Fruit fly (Drosophila melanogaster) whole organism, embryonic: ENCODE data around the gene CaBP1.
A peak's percentile ranks its signal among the peaks of the same experiment; 100 is the strongest.

Experiments used
- Antp ChIP-seq: fragments of 200-800 bp; sonication (Bioruptor generic); optimal IDR thresholded peaks from 3 replicates; lab custom pipeline; 2016; ENCODE audit warnings: missing biosample characterization, missing genetic modification characterization
- Atf3 ChIP-seq: fragments of 200-800 bp; sonication (Bioruptor generic); optimal IDR thresholded peaks from 3 replicates; lab custom pipeline; 2016; ENCODE audit warnings: missing biosample characterization, missing genetic modification characterization
- B-H1 ChIP-seq: fragments of 200-800 bp; sonication (Bioruptor generic); IDR thresholded peaks from 3 replicates; pipeline ENCODE4 v1.3.6; 2022; ENCODE audit warnings: missing biosample characterization, missing genetic modification characterization
- B-H2 ChIP-seq: fragments of 200-800 bp; sonication (Bioruptor generic); optimal IDR thresholded peaks from 2 replicates; lab custom pipeline; 2018; ENCODE audit warnings: missing biosample characterization, mild to moderate bottlenecking, missing genetic modification characterization
- Bgb ChIP-seq: fragments of 200-800 bp; sonication (Bioruptor generic); IDR thresholded peaks from 2 replicates; pipeline ENCODE4 v1.3.6; 2022; ENCODE audit warnings: missing biosample characterization, missing genetic modification characterization; ENCODE audit not compliant: partially characterized antibody
- CG10267 ChIP-seq: fragments of 200-800 bp; sonication (Bioruptor generic); optimal IDR thresholded peaks from 2 replicates; lab custom pipeline; 2018; ENCODE audit warnings: missing biosample characterization, mild to moderate bottlenecking, missing genetic modification characterization, moderate library complexity
- CG10543 ChIP-seq: fragments of 200-800 bp; sonication (Bioruptor generic); optimal IDR thresholded peaks from 3 replicates; lab custom pipeline; 2017; ENCODE audit warnings: missing biosample characterization, mild to moderate bottlenecking, missing genetic modification characterization, moderate library complexity
- CG12391 ChIP-seq: fragments of 200-800 bp; sonication (Bioruptor generic); optimal IDR thresholded peaks from 3 replicates; lab custom pipeline; 2018; ENCODE audit warnings: missing biosample characterization, mild to moderate bottlenecking, missing genetic modification characterization, moderate library complexity
- CG12659 ChIP-seq: fragments of 200-800 bp; sonication (Bioruptor generic); optimal IDR thresholded peaks from 3 replicates; lab custom pipeline; 2017; ENCODE audit warnings: mild to moderate bottlenecking, missing biosample characterization, missing genetic modification reagents, missing genetic modification characterization
- CG13424 ChIP-seq: fragments of 200-800 bp; sonication (Bioruptor generic); optimal IDR thresholded peaks from 2 replicates; lab custom pipeline; 2019; ENCODE audit warnings: missing biosample characterization, mild to moderate bottlenecking, missing genetic modification characterization, moderate library complexity
- CG14014 ChIP-seq: fragments of 200-800 bp; sonication (Bioruptor generic); IDR thresholded peaks from 2 replicates; pipeline ENCODE4 v1.3.6; 2022; ENCODE audit warnings: missing biosample characterization, missing genetic modification characterization
- CG14441 ChIP-seq: fragments of 200-800 bp; sonication (Bioruptor generic); IDR thresholded peaks from 2 replicates; pipeline ENCODE4 v1.3.6; 2022; ENCODE audit warnings: missing biosample characterization, missing genetic modification characterization
- CG15601 ChIP-seq: fragments of 200-800 bp; sonication (Bioruptor generic); optimal IDR thresholded peaks from 3 replicates; lab custom pipeline; 2019; ENCODE audit warnings: missing biosample characterization, mild to moderate bottlenecking, missing genetic modification characterization, moderate library complexity
- CG16779 ChIP-seq: fragments of 200-800 bp; sonication (Bioruptor generic); IDR thresholded peaks from 2 replicates; pipeline ENCODE4 v1.3.6; 2022; ENCODE audit warnings: missing biosample characterization, missing genetic modification characterization
- CG2202 ChIP-seq: fragments of 200-800 bp; sonication (Bioruptor generic); optimal IDR thresholded peaks from 2 replicates; lab custom pipeline; 2018; ENCODE audit warnings: missing biosample characterization, mild to moderate bottlenecking, missing genetic modification characterization
- CG2712 ChIP-seq: fragments of 200-800 bp; optimal IDR thresholded peaks from 3 replicates; lab custom pipeline; 2019; ENCODE audit warnings: missing biosample characterization, mild to moderate bottlenecking, missing genetic modification characterization, moderate library complexity
- CG6791 ChIP-seq: fragments of 200-800 bp; sonication (Bioruptor generic); IDR thresholded peaks from 3 replicates; pipeline ENCODE4 v1.3.6; 2022; ENCODE audit warnings: missing biosample characterization, missing genetic modification characterization; ENCODE audit not compliant: partially characterized antibody
- CG6854 ChIP-seq: fragments of 200-800 bp; sonication (Bioruptor generic); optimal IDR thresholded peaks from 3 replicates; lab custom pipeline; 2017; ENCODE audit warnings: missing biosample characterization, mild to moderate bottlenecking, missing genetic modification characterization
- CG7963 ChIP-seq: fragments of 200-800 bp; sonication (Bioruptor generic); IDR thresholded peaks from 3 replicates; pipeline ENCODE4 v1.3.6; 2022; ENCODE audit warnings: missing biosample characterization, missing genetic modification characterization; ENCODE audit not compliant: partially characterized antibody
- CHES-1-like ChIP-seq: fragments of 200-800 bp; sonication (Bioruptor generic); optimal IDR thresholded peaks from 2 replicates; lab custom pipeline; 2016; ENCODE audit warnings: missing biosample characterization, missing genetic modification characterization
- Chrac-16 ChIP-seq: fragments of 200-800 bp; sonication (Bioruptor generic); optimal IDR thresholded peaks from 3 replicates; lab custom pipeline; 2016; ENCODE audit warnings: missing biosample characterization, missing genetic modification characterization
- CoRest ChIP-seq: fragments of 200-800 bp; sonication (Bioruptor generic); optimal IDR thresholded peaks from 3 replicates; lab custom pipeline; 2018; ENCODE audit warnings: missing biosample characterization, mild to moderate bottlenecking, missing genetic modification characterization, moderate library complexity
- CrebB ChIP-seq: fragments of 200-800 bp; sonication (Bioruptor generic); optimal IDR thresholded peaks from 3 replicates; lab custom pipeline; 2018; ENCODE audit warnings: missing biosample characterization, mild to moderate bottlenecking, missing genetic modification characterization
- Dll ChIP-seq: fragments of 200-800 bp; sonication (Bioruptor generic); IDR thresholded peaks from 4 replicates; pipeline ENCODE4 v1.3.6; 2022; ENCODE audit warnings: missing biosample characterization, missing genetic modification characterization; ENCODE audit not compliant: partially characterized antibody
- Dp ChIP-seq: fragments of 200-800 bp; sonication (Bioruptor generic); optimal IDR thresholded peaks from 2 replicates; lab custom pipeline; 2018; ENCODE audit warnings: missing biosample characterization, mild to moderate bottlenecking, missing genetic modification characterization, moderate library complexity
- ERR ChIP-seq: fragments of 200-800 bp; sonication (Bioruptor generic); optimal IDR thresholded peaks from 2 replicates; lab custom pipeline; 2016; ENCODE audit warnings: missing biosample characterization, missing genetic modification characterization
- Ets65A ChIP-seq: fragments of 200-800 bp; sonication (Bioruptor generic); peaks from one replicate; lab custom pipeline; 2016; ENCODE audit warnings: missing biosample characterization, missing genetic modification characterization
- Fer2 ChIP-seq: fragments of 200-800 bp; sonication (Bioruptor generic); optimal IDR thresholded peaks from 2 replicates; lab custom pipeline; 2018; ENCODE audit warnings: missing biosample characterization, mild to moderate bottlenecking, missing genetic modification characterization, moderate library complexity
- Lpt ChIP-seq: fragments of >200 bp; optimal IDR thresholded peaks from 2 replicates; lab custom pipeline; 2018; ENCODE audit warnings: missing biosample characterization, missing genetic modification characterization
- Opbp ChIP-seq: fragments of 200-800 bp; sonication (Bioruptor generic); IDR thresholded peaks from 3 replicates; pipeline ENCODE4 v1.3.6; 2022; ENCODE audit warnings: missing biosample characterization, missing genetic modification characterization; ENCODE audit not compliant: partially characterized antibody
- Xbp1 ChIP-seq: fragments of 200-800 bp; sonication (Bioruptor generic); optimal IDR thresholded peaks from 3 replicates; lab custom pipeline; 2016; ENCODE audit warnings: missing biosample characterization, mild to moderate bottlenecking, missing genetic modification characterization
- fru ChIP-seq: fragments of >200 bp; optimal IDR thresholded peaks from 2 replicates; lab custom pipeline; 2017
- grn ChIP-seq: fragments of 200-800 bp; sonication (Bioruptor generic); optimal IDR thresholded peaks from 3 replicates; lab custom pipeline; 2017; ENCODE audit warnings: missing biosample characterization, missing genetic modification characterization
- hkb ChIP-seq, 2 experiments: fragments of 200-800 bp in 1 of 2; fragments of >200 bp in 1 of 2; sonication (Bioruptor generic) in 1 of 2; IDR thresholded peaks in 1 of 2; optimal IDR thresholded peaks in 1 of 2; 2 replicates each; pipeline versions ENCODE4 v1.3.6 to Lab custom; 2017 to 2022; ENCODE audit warnings: missing biosample characterization in 1 of 2, missing genetic modification characterization in 1 of 2
- kay ChIP-seq: fragments of 200-800 bp; sonication (Bioruptor generic); optimal IDR thresholded peaks from 2 replicates; lab custom pipeline; 2016; ENCODE audit warnings: missing biosample characterization, missing genetic modification characterization
- knrl ChIP-seq: fragments of 200-800 bp; sonication (Bioruptor generic); IDR thresholded peaks from 3 replicates; pipeline ENCODE4 v1.3.6; 2022; ENCODE audit warnings: missing biosample characterization, missing genetic modification characterization; ENCODE audit not compliant: partially characterized antibody
- lmd ChIP-seq: fragments of 200-800 bp; sonication (Bioruptor generic); IDR thresholded peaks from 2 replicates; pipeline ENCODE4 v1.3.6; 2022; ENCODE audit warnings: missing biosample characterization, missing genetic modification characterization
- nau ChIP-seq: fragments of 200-800 bp; sonication (Bioruptor generic); optimal IDR thresholded peaks from 3 replicates; lab custom pipeline; 2017; ENCODE audit warnings: missing biosample characterization, mild to moderate bottlenecking, missing genetic modification characterization, missing genetic modification reagents
- nom ChIP-seq: fragments of 200-800 bp; sonication (Bioruptor generic); optimal IDR thresholded peaks from 2 replicates; lab custom pipeline; 2017; ENCODE audit warnings: missing biosample characterization, missing genetic modification characterization, mild to moderate bottlenecking, moderate library complexity, missing genetic modification reagents
- oc ChIP-seq: fragments of 200-800 bp; sonication (Bioruptor generic); optimal IDR thresholded peaks from 2 replicates; lab custom pipeline; 2018; ENCODE audit warnings: missing biosample characterization, mild to moderate bottlenecking, missing genetic modification characterization, moderate library complexity
- pan ChIP-seq, 4 experiments: fragments of >200 bp in 3 of 4; fragments of 200-800 bp in 1 of 4; sonication (Bioruptor generic) in 1 of 4; optimal IDR thresholded peaks in 3 of 4; IDR thresholded peaks in 1 of 4; 2 replicates each; pipeline versions ENCODE4 v1.3.6 to Lab custom; 2017 to 2022; ENCODE audit warnings: missing biosample characterization in 2 of 4, missing genetic modification characterization in 2 of 4, mixed read lengths in 1 of 4
- pzg ChIP-seq: fragments of 200-800 bp; sonication (Bioruptor generic); optimal IDR thresholded peaks from 3 replicates; lab custom pipeline; 2018; ENCODE audit warnings: missing biosample characterization, mild to moderate bottlenecking, missing genetic modification characterization, moderate library complexity
- shn ChIP-seq: fragments of 200-800 bp; sonication (Bioruptor generic); optimal IDR thresholded peaks from 3 replicates; lab custom pipeline; 2016; ENCODE audit warnings: missing biosample characterization, missing genetic modification characterization
- ssp ChIP-seq: fragments of 200-800 bp; sonication (Bioruptor generic); IDR thresholded peaks from 2 replicates; pipeline ENCODE4 v1.3.6; 2022; ENCODE audit warnings: missing biosample characterization, missing genetic modification characterization
- unc-4 ChIP-seq: fragments of 200-800 bp; sonication (Bioruptor generic); IDR thresholded peaks from 2 replicates; pipeline ENCODE4 v1.3.6; 2022; ENCODE audit warnings: missing biosample characterization, missing genetic modification characterization; ENCODE audit not compliant: partially characterized antibody
- zfh1 ChIP-seq: fragments of 200-800 bp; sonication (Bioruptor generic); IDR thresholded peaks from 3 replicates; pipeline ENCODE4 v1.3.6; 2022; ENCODE audit warnings: missing biosample characterization, missing genetic modification characterization
- zfh2 ChIP-seq: fragments of 200-800 bp; sonication (Bioruptor generic); optimal IDR thresholded peaks from 2 replicates; lab custom pipeline; 2016; ENCODE audit warnings: missing biosample characterization, missing genetic modification characterization

Gene CaBP1

dm6 chr2L:16307026-16307703 lies 49.4 kb downstream of the CaBP1 start, which contains the start of the genes CG5861 and Syx5:
Gene CG5861, minus strand, starts transcription at chr2L:16307298.
Gene Syx5, plus strand, starts transcription at chr2L:16307346.
- TF ChIP-seq CG14441: peak; percentile 58; the same call in 1 of the 2 replicates
- TF ChIP-seq CG2712 (tag; lab: Kevin White, UChicago): peak; percentile 79
- TF ChIP-seq knrl (GFP tag; lab: Robert Waterston, UW): peak; percentile 88
- no peak for TF ChIP-seq fru
- peak; percentile 28 for TF ChIP-seq zfh2 (GFP tag; lab: Kevin White, UChicago)
- peak; percentile 76; the same call in 2 of the 3 replicates for TF ChIP-seq Opbp
- no peak for TF ChIP-seq Antp (GFP tag; lab: Kevin White, UChicago)
- TF ChIP-seq CG14014: peak; percentile 16; the same call in 1 of the 2 replicates
- peak; percentile 23 for TF ChIP-seq kay
- peak; percentile 42 for TF ChIP-seq Fer2 (tag; lab: Kevin White, UChicago)
- TF ChIP-seq unc-4 (GFP tag; lab: Robert Waterston, UW): peak; percentile 95
- TF ChIP-seq Ets65A (GFP tag; lab: Kevin White, UChicago): peak; percentile 95
- no peak for TF ChIP-seq oc (tag; lab: Kevin White, UChicago)
- TF ChIP-seq CG12659 (GFP tag; lab: Kevin White, UChicago): peak; percentile 81
- TF ChIP-seq lmd (GFP tag; lab: Robert Waterston, UW): peak; percentile 52; the same call in 1 of the 2 replicates
- TF ChIP-seq CG10543 (GFP tag; lab: Kevin White, UChicago): peak; percentile 75
- peak; percentile 68 for TF ChIP-seq pzg (GFP tag; lab: Kevin White, UChicago)
- peak; percentile 66 for TF ChIP-seq CG7963 (GFP tag; lab: Robert Waterston, UW)
- no peak for TF ChIP-seq CG6854 (GFP tag; lab: Kevin White, UChicago)
- peak; percentile 87 for TF ChIP-seq Xbp1 (GFP tag; lab: Kevin White, UChicago)
- TF ChIP-seq grn: peak; percentile 89
- TF ChIP-seq CG12391 (tag; lab: Kevin White, UChicago): peak; percentile 82
- TF ChIP-seq CHES-1-like (GFP tag; lab: Kevin White, UChicago): no peak
- TF ChIP-seq Dll (GFP tag; lab: Robert Waterston, UW): peak; percentile 98
- peak; percentile 67; the same call in 1 of the 3 replicates for TF ChIP-seq zfh1 (GFP tag; lab: Robert Waterston, UW)
- TF ChIP-seq CG13424 (tag; lab: Kevin White, UChicago): peak; percentile 68
- no peak for TF ChIP-seq Atf3
- TF ChIP-seq CG6791 (GFP tag; lab: Robert Waterston, UW): peak; percentile 77
- no peak for TF ChIP-seq CG16779 (GFP tag; lab: Robert Waterston, UW)
- TF ChIP-seq B-H2: peak; percentile 76
- TF ChIP-seq Dp: peak; percentile 35
- TF ChIP-seq CG10267 (tag; lab: Kevin White, UChicago): peak; percentile 75
- peak; percentile 72 for TF ChIP-seq CoRest (tag; lab: Kevin White, UChicago)
- TF ChIP-seq pan (optimal IDR thresholded peaks at IDR 0.05; lab: Kevin White, UChicago): no peak
- TF ChIP-seq pan (GFP tag; optimal IDR thresholded peaks at IDR 0.05 in 1 of 2, IDR thresholded peaks at IDR 0.05 in 1 of 2): peak in 1 of 2 experiments; percentile 50
- no peak for TF ChIP-seq hkb (optimal IDR thresholded peaks at IDR 0.05; lab: Kevin White, UChicago)
- peak; percentile 66 for TF ChIP-seq hkb (GFP tag; IDR thresholded peaks at IDR 0.05; lab: Robert Waterston, UW)
- peak; percentile 18 for TF ChIP-seq CG2202 (tag; lab: Kevin White, UChicago)
- TF ChIP-seq nau (GFP tag; lab: Kevin White, UChicago): peak; percentile 53
- peak; percentile 50 for TF ChIP-seq CrebB
- TF ChIP-seq CG15601 (tag; lab: Kevin White, UChicago): peak; percentile 69
- TF ChIP-seq ssp (GFP tag; lab: Robert Waterston, UW): 0 out of 2 replicates have a peak, but pooled peaks have one; percentile 28
- TF ChIP-seq Lpt (GFP tag; lab: Kevin White, UChicago): no peak
- no peak for TF ChIP-seq ERR (GFP tag; lab: Kevin White, UChicago)
- TF ChIP-seq Bgb (GFP tag; lab: Robert Waterston, UW): peak; percentile 83
- TF ChIP-seq Chrac-16 (GFP tag; lab: Kevin White, UChicago): peak; percentile 32
- no peak for TF ChIP-seq B-H1 (GFP tag; lab: Robert Waterston, UW)
- TF ChIP-seq nom (GFP tag; lab: Kevin White, UChicago): peak; percentile 24
- TF ChIP-seq shn (GFP tag; lab: Kevin White, UChicago): no peak
